Worm (Caenorhabditis elegans) whole organism, mixed stage, embryonic: ENCODE data around the gene Y62H9A.13.

Source experiments
- lin-13 ChIP-seq: fragments of 150-350 bp; optimal IDR thresholded peaks from 2 replicates; lab custom pipeline; 2014; ENCODE audit warnings: missing biosample characterization, missing genetic modification characterization
- nhr-237 ChIP-seq: fragments of 150-350 bp; optimal IDR thresholded peaks from 2 replicates; lab custom pipeline; 2014; ENCODE audit warnings: missing biosample characterization, missing genetic modification characterization
- nhr-28 ChIP-seq: fragments of 150-350 bp; optimal IDR thresholded peaks from 2 replicates; lab custom pipeline; 2014; ENCODE audit warnings: missing biosample characterization, missing genetic modification characterization
- snpc-4 ChIP-seq: fragments of 150-350 bp; optimal IDR thresholded peaks from 2 replicates; lab custom pipeline; 2014; ENCODE audit warnings: missing biosample characterization, missing genetic modification characterization
- unc-39 ChIP-seq: fragments of 150-350 bp; optimal IDR thresholded peaks from 2 replicates; lab custom pipeline; 2014; ENCODE audit warnings: missing biosample characterization, missing genetic modification characterization
- unc-62 ChIP-seq: fragments of 150-350 bp; optimal IDR thresholded peaks from 2 replicates; lab custom pipeline; 2014; ENCODE audit warnings: missing biosample characterization, missing genetic modification reagents, missing genetic modification characterization
- ztf-11 ChIP-seq: fragments of 150-350 bp; optimal IDR thresholded peaks from 2 replicates; lab custom pipeline; 2014; ENCODE audit warnings: missing biosample characterization, missing genetic modification characterization

DNA sequence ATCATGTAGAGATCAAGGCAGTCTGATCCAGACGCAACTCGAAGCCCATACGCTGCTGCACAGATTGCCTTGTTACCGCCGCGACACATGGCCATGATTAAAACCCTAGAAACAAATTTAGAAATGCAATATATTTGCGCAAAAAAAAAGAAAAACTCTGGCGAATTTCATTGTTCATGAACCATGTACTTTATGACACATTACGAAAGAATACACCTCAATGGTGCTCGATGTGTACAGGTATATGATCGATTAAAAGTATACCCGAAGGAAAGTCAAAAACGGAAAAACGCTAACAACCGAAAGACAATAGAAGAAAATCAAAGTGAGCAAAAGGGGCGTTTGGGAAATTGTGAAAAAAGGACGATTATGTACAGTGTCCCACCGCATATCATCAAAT is 24.5 kb upstream of the Y62H9A.13 start, which contains the start of gene Y62H9A.8:
- no peak for TF ChIP-seq snpc-4 (tag; lab: Kevin White, UChicago)
- no peak for TF ChIP-seq nhr-28 (tag; lab: Kevin White, UChicago)
- no peak for TF ChIP-seq unc-39 (tag; lab: Kevin White, UChicago)
- TF ChIP-seq ztf-11 (tag; lab: Kevin White, UChicago): no peak
- TF ChIP-seq nhr-237: no peak
- TF ChIP-seq lin-13 (tag; lab: Kevin White, UChicago): no peak
- no peak for TF ChIP-seq unc-62 (GFP tag; lab: Kevin White, UChicago)
